Fruit fly (Drosophila melanogaster): ENCODE measurements around the gene SP1029.

SP1029 gene

DNA sequence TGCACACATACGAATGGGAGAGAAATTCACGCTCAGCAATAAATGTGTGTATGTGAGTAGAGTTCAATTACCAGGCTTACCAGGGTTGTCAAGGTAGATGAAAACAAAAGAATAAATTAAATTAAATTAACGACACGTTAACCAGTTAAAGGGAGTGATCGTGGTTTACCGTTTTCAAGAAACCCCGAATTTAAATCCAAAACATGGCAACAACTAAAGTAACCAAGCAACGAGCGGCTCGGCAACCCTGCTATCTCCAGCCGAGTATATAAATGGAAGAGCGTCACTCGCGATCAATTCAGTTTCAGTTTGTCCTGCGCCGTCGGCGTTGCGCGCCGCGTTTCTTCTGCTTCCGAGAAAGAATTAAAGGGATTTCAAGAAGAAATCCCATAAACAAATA, 36.0 kb downstream of the SP1029 start (continued):
- peak in 1 of 2 experiments; percentile 99 for TF ChIP-seq Eip74EF (GFP tag; optimal IDR thresholded peaks at IDR 0.05)
- TF ChIP-seq cas (GFP tag; IDR thresholded peaks at IDR 0.05) = peak; percentile 99
- peak; percentile 95 for TF ChIP-seq klu (GFP tag; IDR thresholded peaks at IDR 0.05)
- TF ChIP-seq CG2712 (tag; optimal IDR thresholded peaks at IDR 0.05) = peak; percentile 100
- peak; percentile 97 for TF ChIP-seq ro (GFP tag; IDR thresholded peaks at IDR 0.05)
- TF ChIP-seq CG7963 (GFP tag; IDR thresholded peaks at IDR 0.05; ENCODE audit: partially characterized antibody) = no peak
- TF ChIP-seq CG16863 (GFP tag; optimal IDR thresholded peaks at IDR 0.05) = peak; percentile 99
- peak; percentile 92 for TF ChIP-seq CG11560 (tag; IDR thresholded peaks at IDR 0.05)
- peak; percentile 22; the same call in 1 of the 2 replicates for TF ChIP-seq ato (GFP tag; IDR thresholded peaks at IDR 0.05; ENCODE audit: partially characterized antibody)
- peak; percentile 98 for TF ChIP-seq Gug (GFP tag; IDR thresholded peaks at IDR 0.05)
- no peak for TF ChIP-seq pan (optimal IDR thresholded peaks at IDR 0.05)
- TF ChIP-seq pan (GFP tag; optimal IDR thresholded peaks at IDR 0.05 in 1 of 2, IDR thresholded peaks at IDR 0.05 in 1 of 2) = peak in 1 of 2 experiments; percentile 99
- no peak for TF ChIP-seq CG1832 (GFP tag; optimal IDR thresholded peaks at IDR 0.05)
- TF ChIP-seq dm (GFP tag; optimal IDR thresholded peaks at IDR 0.05) = peak; percentile 98
- no peak for TF ChIP-seq Doc3 (GFP tag; IDR thresholded peaks at IDR 0.05; ENCODE audit: partially characterized antibody)
- TF ChIP-seq CG12104 (GFP tag; optimal IDR thresholded peaks at IDR 0.05) = peak; percentile 99
- peak; percentile 98 for TF ChIP-seq ab (GFP tag; optimal IDR thresholded peaks at IDR 0.05)
- TF ChIP-seq fd64A (GFP tag; optimal IDR thresholded peaks at IDR 0.05) = peak; percentile 99
- TF ChIP-seq CG16779 (GFP tag; IDR thresholded peaks at IDR 0.05) = peak; percentile 99
- peak; percentile 92 for TF ChIP-seq Myb (GFP tag; optimal IDR thresholded peaks at IDR 0.05)
- peak; percentile 99 for TF ChIP-seq Aef1 (GFP tag; IDR thresholded peaks at IDR 0.05)
- peak; percentile 99 for TF ChIP-seq pho (GFP tag; optimal IDR thresholded peaks at IDR 0.05)
- no peak for TF ChIP-seq Hr39 (optimal IDR thresholded peaks at IDR 0.05)
- peak; percentile 99 for TF ChIP-seq E2f1 (GFP tag; IDR thresholded peaks at IDR 0.05)
- TF ChIP-seq Kr (GFP tag; optimal IDR thresholded peaks at IDR 0.05) = peak; percentile 97
- no peak for TF ChIP-seq yki (optimal IDR thresholded peaks at IDR 0.05)
- TF ChIP-seq pros (GFP tag; optimal IDR thresholded peaks at IDR 0.05) = peak; percentile 68
- peak; percentile 99 for TF ChIP-seq CG4328 (GFP tag; optimal IDR thresholded peaks at IDR 0.05)
- TF ChIP-seq Taf1 (GFP tag; IDR thresholded peaks at IDR 0.05) = peak; percentile 98
- TF ChIP-seq tap (tag; optimal IDR thresholded peaks at IDR 0.05) = peak; percentile 99
- TF ChIP-seq CG10366 (GFP tag; IDR thresholded peaks at IDR 0.05) = peak; percentile 99
- peak; percentile 100 for TF ChIP-seq CG33213 (GFP tag; optimal IDR thresholded peaks at IDR 0.05)
- peak; percentile 99 for TF ChIP-seq ken (GFP tag; IDR thresholded peaks at IDR 0.05)
- peak; percentile 98 for TF ChIP-seq CG3407 (GFP tag; optimal IDR thresholded peaks at IDR 0.05)
- TF ChIP-seq nerfin-1 (tag; optimal IDR thresholded peaks at IDR 0.05) = peak; percentile 98
- TF ChIP-seq zen (tag; optimal IDR thresholded peaks at IDR 0.05) = peak; percentile 99
- TF ChIP-seq CG8924 (tag; optimal IDR thresholded peaks at IDR 0.05) = peak; percentile 99
- peak; percentile 100 for TF ChIP-seq CG17829 (tag; optimal IDR thresholded peaks at IDR 0.05)
- 0 out of 2 replicates have a peak, but pooled peaks have one; percentile 17 for TF ChIP-seq hbn (GFP tag; IDR thresholded peaks at IDR 0.05; ENCODE audit: partially characterized antibody)
- TF ChIP-seq caup (GFP tag; optimal IDR thresholded peaks at IDR 0.05; ENCODE audit: severe bottlenecking) = peak; percentile 99
- peak; percentile 98 for TF ChIP-seq sug (tag; optimal IDR thresholded peaks at IDR 0.05)
- TF ChIP-seq Gsc (GFP tag; IDR thresholded peaks at IDR 0.05) = peak; percentile 97
- TF ChIP-seq CG17802 (tag; optimal IDR thresholded peaks at IDR 0.05) = peak; percentile 92
- peak; percentile 99 for TF ChIP-seq CG10209 (GFP tag; optimal IDR thresholded peaks at IDR 0.05)
- TF ChIP-seq gem (tag; optimal IDR thresholded peaks at IDR 0.05) = peak; percentile 99
- TF ChIP-seq Trl (optimal IDR thresholded peaks at IDR 0.05) = peak; percentile 39 to 41
- TF ChIP-seq Trl (GFP tag; optimal IDR thresholded peaks at IDR 0.05) = peak; percentile 99
- peak; percentile 99 for TF ChIP-seq CG18262 (tag; optimal IDR thresholded peaks at IDR 0.05)
- TF ChIP-seq hth (optimal IDR thresholded peaks at IDR 0.05) = no peak
- peak; percentile 99 for TF ChIP-seq salm (tag; optimal IDR thresholded peaks at IDR 0.05)
- TF ChIP-seq CG2678 (tag; optimal IDR thresholded peaks at IDR 0.05) = peak; percentile 99
- TF ChIP-seq insv (GFP tag; optimal IDR thresholded peaks at IDR 0.05) = peak; percentile 82 to 85
